Worm (Caenorhabditis elegans): Measurements from ENCODE around the gene C16A11.4.
"Not testable (repeated sequence)": the region's sequence is repeated elsewhere in the genome, so short reads cannot be mapped to it uniquely, and the experiment has no call there.

DNA sequence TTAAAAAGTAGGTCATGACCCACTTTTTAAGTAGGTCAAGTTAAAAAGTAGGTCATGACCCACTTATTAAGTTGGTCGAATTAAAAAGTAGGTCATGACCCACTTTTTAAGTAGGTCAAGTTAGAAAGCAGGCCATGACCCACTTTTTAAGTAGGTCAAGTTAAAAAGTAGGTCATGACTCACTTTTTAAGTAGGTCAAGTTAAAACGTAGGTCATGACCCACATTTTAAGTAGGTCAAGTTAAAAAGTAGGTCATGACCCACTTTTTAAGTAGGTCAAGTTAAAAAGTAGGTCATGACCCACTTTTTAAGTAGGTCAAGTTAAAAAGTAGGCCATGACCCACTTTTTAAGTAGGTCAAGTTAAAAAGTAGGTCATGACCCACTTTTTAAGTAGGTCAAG is 24.2 kb upstream of the C16A11.4 start:
- not testable (repeated sequence) for TF ChIP-seq elt-3 (tag; optimal IDR thresholded peaks at IDR 0.05); mab-5 (tag; optimal IDR thresholded peaks at IDR 0.05); nhr-10 (tag; optimal IDR thresholded peaks at IDR 0.05); zag-1 (tag; optimal IDR thresholded peaks at IDR 0.05); nhr-25 (tag; optimal IDR thresholded peaks at IDR 0.05); lsy-2 (tag; optimal IDR thresholded peaks at IDR 0.05); egl-27 (tag; optimal IDR thresholded peaks at IDR 0.05); ama-1 (optimal IDR thresholded peaks at IDR 0.05); nhr-237 (tag; optimal IDR thresholded peaks at IDR 0.05); elt-1 (tag; optimal IDR thresholded peaks at IDR 0.05); fos-1 (tag; optimal IDR thresholded peaks at IDR 0.05); ceh-82 (tag; optimal IDR thresholded peaks at IDR 0.05)
